Fruit fly (Drosophila melanogaster): Measurements from ENCODE around the gene CG8036.

CG8036 gene

dm6 chr3R:8652731-8653130 lies 14.9 kb upstream of the CG8036 start, which contains the start of the genes Sys1 and Dhod (continued):
- TF ChIP-seq TFAM (GFP tag; optimal IDR thresholded peaks at IDR 0.05) (no peak), dmrt99B (tag; optimal IDR thresholded peaks at IDR 0.05) (peak; percentile 28), CG14667 (GFP tag; IDR thresholded peaks at IDR 0.05) (peak; percentile 47), ato (GFP tag; IDR thresholded peaks at IDR 0.05; ENCODE audit: partially characterized antibody) (no peak), eve (GFP tag; optimal IDR thresholded peaks at IDR 0.05) (no peak), tgo (GFP tag; IDR thresholded peaks at IDR 0.05) (peak; percentile 76), CG4854 (GFP tag; optimal IDR thresholded peaks at IDR 0.05) (peak; percentile 51), Kr (GFP tag; optimal IDR thresholded peaks at IDR 0.05) (peak; percentile 10), chinmo (GFP tag; IDR thresholded peaks at IDR 0.05; ENCODE audit: partially characterized antibody) (peak; percentile 65; the same call in 1 of the 4 replicates), pros (GFP tag; optimal IDR thresholded peaks at IDR 0.05) (no peak), gcm (GFP tag; optimal IDR thresholded peaks at IDR 0.05) (no peak), ap (GFP tag; IDR thresholded peaks at IDR 0.05) (no peak), GATAe (GFP tag; conservative IDR thresholded peaks at IDR 0.05) (no peak), sug (tag; optimal IDR thresholded peaks at IDR 0.05) (peak; percentile 68), CG6683 (GFP tag; optimal IDR thresholded peaks at IDR 0.05) (no peak), unpg (GFP tag; optimal IDR thresholded peaks at IDR 0.05) (peak; percentile 40), Meics (GFP tag; optimal IDR thresholded peaks at IDR 0.05) (peak; percentile 57), tna (GFP tag; IDR thresholded peaks at IDR 0.05; ENCODE audit: partially characterized antibody) (peak; percentile 62; the same call in 1 of the 2 replicates), CG18764 (GFP tag; optimal IDR thresholded peaks at IDR 0.05) (peak; percentile 33), wdn (GFP tag; IDR thresholded peaks at IDR 0.05) (peak; percentile 43; the same call in 1 of the 2 replicates), lov (optimal IDR thresholded peaks at IDR 0.05) (no peak), lov (GFP tag; IDR thresholded peaks at IDR 0.05) (0 out of 3 replicates have a peak, but pooled peaks have one; percentile 10), fd96Cb (tag; optimal IDR thresholded peaks at IDR 0.05) (peak; percentile 20), esg (GFP tag; conservative IDR thresholded peaks at IDR 0.05) (peak; percentile 49), Camta (GFP tag; optimal IDR thresholded peaks at IDR 0.05) (peak; percentile 28), CG10321 (GFP tag; IDR thresholded peaks at IDR 0.05) (no peak), CG4730 (GFP tag; IDR thresholded peaks at IDR 0.05) (peak; percentile 53), Scr (GFP tag; IDR thresholded peaks at IDR 0.05; ENCODE audit: partially characterized antibody) (peak; percentile 91), fru (optimal IDR thresholded peaks at IDR 0.05) (no peak), CG1832 (GFP tag; optimal IDR thresholded peaks at IDR 0.05) (no peak), ac (GFP tag; optimal IDR thresholded peaks at IDR 0.05) (no peak), CG7928 (GFP tag; optimal IDR thresholded peaks at IDR 0.05) (peak; percentile 69), CG11085 (GFP tag; IDR thresholded peaks at IDR 0.05) (0 out of 2 replicates have a peak, but pooled peaks have one; percentile 27), sisA (GFP tag; IDR thresholded peaks at IDR 0.05) (peak; percentile 58), Opbp (GFP tag; IDR thresholded peaks at IDR 0.05; ENCODE audit: partially characterized antibody) (peak; percentile 66; the same call in 2 of the 3 replicates), fu2 (GFP tag; optimal IDR thresholded peaks at IDR 0.05) (peak; percentile 63), tup (GFP tag; optimal IDR thresholded peaks at IDR 0.05) (no peak), CG16815 (GFP tag; optimal IDR thresholded peaks at IDR 0.05) (peak; percentile 16), gfzf (GFP tag; optimal IDR thresholded peaks at IDR 0.05) (peak; percentile 16), CG14014 (GFP tag; IDR thresholded peaks at IDR 0.05) (peak; percentile 59; the same call in 1 of the 2 replicates), exex (tag; optimal IDR thresholded peaks at IDR 0.05) (peak; percentile 22), CG7271 (tag; optimal IDR thresholded peaks at IDR 0.05) (peak; percentile 36), Rfx (GFP tag; IDR thresholded peaks at IDR 0.05) (peak; percentile 77), inv (GFP tag; IDR thresholded peaks at IDR 0.05; ENCODE audit: partially characterized antibody) (peak; percentile 78), Poxn (GFP tag; IDR thresholded peaks at IDR 0.05) (no peak), Ada2b (GFP tag; IDR thresholded peaks at IDR 0.05) (peak; percentile 68; the same call in 1 of the 2 replicates), CG15073 (GFP tag; optimal IDR thresholded peaks at IDR 0.05) (no peak), br (optimal IDR thresholded peaks at IDR 0.05) (no peak), sens-2 (GFP tag; IDR thresholded peaks at IDR 0.05) (peak; percentile 36; the same call in 1 of the 2 replicates), fd102C (GFP tag; optimal IDR thresholded peaks at IDR 0.05) (no peak), oc (tag; optimal IDR thresholded peaks at IDR 0.05) (peak; percentile 18)

Data from whole organism, embryonic.